Worm (Caenorhabditis elegans) whole organism, L2 larva: ENCODE measurements around the gene ngn-1.

ENCODE experiments used
- egl-27 ChIP-seq: sonication (generic microtip); optimal IDR thresholded peaks from 3 replicates; lab custom pipeline; 2017; ENCODE audit warnings: missing biosample characterization, missing genetic modification reagents, missing genetic modification characterization
- fos-1 ChIP-seq: fragments of 150-350 bp; optimal IDR thresholded peaks from 2 replicates; lab custom pipeline; 2014; ENCODE audit warnings: missing biosample characterization, missing genetic modification characterization
- nhr-77 ChIP-seq: fragments of 150-350 bp; optimal IDR thresholded peaks from 2 replicates; lab custom pipeline; 2014; ENCODE audit warnings: missing biosample characterization, missing genetic modification characterization
- snpc-4 ChIP-seq: fragments of 150-350 bp; optimal IDR thresholded peaks from 2 replicates; lab custom pipeline; 2014; ENCODE audit warnings: missing biosample characterization, missing genetic modification characterization
- unc-39 ChIP-seq: fragments of 150-350 bp; optimal IDR thresholded peaks from 2 replicates; lab custom pipeline; 2014; ENCODE audit warnings: missing biosample characterization, missing genetic modification characterization
- zag-1 ChIP-seq: fragments of 150-350 bp; optimal IDR thresholded peaks from 2 replicates; lab custom pipeline; 2014; ENCODE audit warnings: missing biosample characterization, missing genetic modification characterization

DNA sequence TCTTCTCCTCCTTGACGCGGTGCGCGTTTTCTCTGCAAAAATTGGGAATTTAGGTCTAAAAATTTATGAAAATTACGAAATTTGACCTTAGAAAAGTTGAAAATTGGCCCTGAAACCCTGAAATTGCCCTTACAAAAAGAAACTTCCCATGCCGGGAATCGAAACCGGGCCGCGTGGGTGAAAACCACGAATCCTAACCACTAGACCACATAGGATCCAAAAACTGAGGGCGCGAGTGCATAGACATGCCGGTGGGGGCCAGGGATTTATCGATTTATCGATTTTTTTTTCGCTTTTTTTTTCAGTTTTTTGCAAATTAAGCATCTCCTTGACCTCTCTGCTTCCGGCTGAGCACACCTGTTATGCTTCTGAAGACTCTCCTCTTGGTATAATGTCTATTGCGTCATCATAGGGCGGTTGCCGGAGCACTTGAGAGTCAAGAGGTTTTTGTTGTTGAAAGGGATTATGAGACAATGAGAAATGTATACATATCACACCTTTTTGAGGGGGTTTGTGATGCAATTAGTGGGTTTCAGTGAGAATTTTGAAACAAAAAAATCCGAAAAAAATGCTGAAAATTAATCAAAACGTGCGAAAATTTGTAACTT is 11.7 kb upstream of the ngn-1 start:
- TF ChIP-seq unc-39 (tag; lab: Kevin White, UChicago) (no peak), fos-1 (tag; lab: Kevin White, UChicago) (no peak), snpc-4 (no peak), egl-27 (no peak), zag-1 (tag; lab: Kevin White, UChicago) (no peak), nhr-77 (no peak)
